Fruit fly (Drosophila melanogaster) whole organism, embryonic: ENCODE data around the gene CG43922.

Experiments
- ATbp ChIP-seq: fragments of 200-800 bp; sonication (Bioruptor generic); optimal IDR thresholded peaks from 2 replicates; lab custom pipeline; 2017; ENCODE audit warnings: missing biosample characterization, mild to moderate bottlenecking, missing genetic modification characterization, missing genetic modification reagents
- Atf-2 ChIP-seq: fragments of 200-800 bp; sonication (Bioruptor generic); optimal IDR thresholded peaks from 2 replicates; lab custom pipeline; 2016; ENCODE audit warnings: missing biosample characterization, missing genetic modification characterization
- CG10462 ChIP-seq: fragments of 200-800 bp; sonication (Bioruptor generic); optimal IDR thresholded peaks from 2 replicates; lab custom pipeline; 2016; ENCODE audit warnings: missing biosample characterization, missing genetic modification characterization
- CG11695 ChIP-seq: fragments of 200-800 bp; sonication (Bioruptor generic); IDR thresholded peaks from 3 replicates; pipeline ENCODE4 v1.3.6; 2022; ENCODE audit warnings: missing biosample characterization, missing genetic modification characterization
- CG12769 ChIP-seq: fragments of 200-800 bp; sonication (Bioruptor generic); optimal IDR thresholded peaks from 2 replicates; lab custom pipeline; 2019; ENCODE audit warnings: missing biosample characterization, mild to moderate bottlenecking, missing genetic modification characterization, moderate library complexity
- CG13894 ChIP-seq: fragments of 200-800 bp; sonication (Bioruptor generic); optimal IDR thresholded peaks from 3 replicates; lab custom pipeline; 2018; ENCODE audit warnings: missing biosample characterization, mild to moderate bottlenecking, missing genetic modification characterization, moderate library complexity
- CG15479 ChIP-seq: fragments of 200-800 bp; sonication (Bioruptor generic); optimal IDR thresholded peaks from 3 replicates; lab custom pipeline; 2019; ENCODE audit warnings: missing biosample characterization, mild to moderate bottlenecking, missing genetic modification characterization, moderate library complexity
- CG1602 ChIP-seq: fragments of 200-800 bp; sonication (Bioruptor generic); optimal IDR thresholded peaks from 3 replicates; lab custom pipeline; 2016; ENCODE audit warnings: missing biosample characterization, missing genetic modification characterization
- CG16779 ChIP-seq: fragments of 200-800 bp; sonication (Bioruptor generic); IDR thresholded peaks from 2 replicates; pipeline ENCODE4 v1.3.6; 2022; ENCODE audit warnings: missing biosample characterization, missing genetic modification characterization
- CG17359 ChIP-seq: fragments of 200-800 bp; sonication (Bioruptor generic); optimal IDR thresholded peaks from 3 replicates; lab custom pipeline; 2018; ENCODE audit warnings: missing biosample characterization, mild to moderate bottlenecking, missing genetic modification characterization, moderate library complexity
- CG2875 ChIP-seq: fragments of 200-800 bp; sonication (Bioruptor generic); optimal IDR thresholded peaks from 2 replicates; lab custom pipeline; 2017; ENCODE audit warnings: missing biosample characterization, mild to moderate bottlenecking, missing genetic modification characterization, missing genetic modification reagents
- CG30403 ChIP-seq: fragments of 200-800 bp; sonication (Bioruptor generic); optimal IDR thresholded peaks from 3 replicates; lab custom pipeline; 2016; ENCODE audit warnings: missing biosample characterization, missing genetic modification characterization
- CG30431 ChIP-seq: fragments of 200-800 bp; sonication (Bioruptor generic); optimal IDR thresholded peaks from 2 replicates; lab custom pipeline; 2017; ENCODE audit warnings: missing biosample characterization, missing genetic modification characterization
- CG3065 ChIP-seq: fragments of 200-800 bp; sonication (Bioruptor generic); optimal IDR thresholded peaks from 2 replicates; lab custom pipeline; 2016; ENCODE audit warnings: missing biosample characterization, missing genetic modification characterization
- CG31388 ChIP-seq: fragments of 200-800 bp; sonication (Bioruptor generic); optimal IDR thresholded peaks from 2 replicates; lab custom pipeline; 2016; ENCODE audit warnings: missing biosample characterization, missing genetic modification characterization
- CG42726 ChIP-seq: fragments of 200-800 bp; sonication (Bioruptor generic); IDR thresholded peaks from 2 replicates; pipeline ENCODE4 v1.3.6; 2022; ENCODE audit warnings: missing biosample characterization, missing genetic modification characterization; ENCODE audit not compliant: partially characterized antibody
- CG6175 ChIP-seq: fragments of 200-800 bp; sonication (Bioruptor generic); IDR thresholded peaks from 3 replicates; pipeline ENCODE4 v1.3.6; 2022; ENCODE audit warnings: missing biosample characterization, missing genetic modification characterization
- CG7745 ChIP-seq: fragments of 200-800 bp; sonication (Bioruptor generic); optimal IDR thresholded peaks from 2 replicates; lab custom pipeline; 2018; ENCODE audit warnings: missing biosample characterization, mild to moderate bottlenecking, missing genetic modification characterization, moderate library complexity
- CG7786 ChIP-seq: fragments of 200-800 bp; sonication (Bioruptor generic); optimal IDR thresholded peaks from 2 replicates; lab custom pipeline; 2016; ENCODE audit warnings: missing biosample characterization, missing genetic modification characterization
- CG7839 ChIP-seq: fragments of 200-800 bp; sonication (Bioruptor generic); optimal IDR thresholded peaks from 3 replicates; lab custom pipeline; 2018; ENCODE audit warnings: missing biosample characterization, mild to moderate bottlenecking, missing genetic modification characterization, moderate library complexity
- CG8388 ChIP-seq: fragments of 200-800 bp; sonication (Bioruptor generic); optimal IDR thresholded peaks from 2 replicates; lab custom pipeline; 2019; ENCODE audit warnings: missing biosample characterization, mild to moderate bottlenecking, missing genetic modification characterization, moderate library complexity
- CrebB ChIP-seq: fragments of 200-800 bp; sonication (Bioruptor generic); optimal IDR thresholded peaks from 3 replicates; lab custom pipeline; 2018; ENCODE audit warnings: missing biosample characterization, mild to moderate bottlenecking, missing genetic modification characterization
- D19A ChIP-seq: fragments of 200-800 bp; optimal IDR thresholded peaks from 3 replicates; lab custom pipeline; 2019; ENCODE audit warnings: missing biosample characterization, mild to moderate bottlenecking, missing genetic modification characterization, moderate library complexity
- Drgx ChIP-seq: fragments of 200-800 bp; sonication (Bioruptor generic); IDR thresholded peaks from 2 replicates; pipeline ENCODE4 v1.3.6; 2022; ENCODE audit warnings: missing biosample characterization, missing genetic modification characterization
- HLHmδ ChIP-seq: fragments of 200-800 bp; sonication (Bioruptor generic); optimal IDR thresholded peaks from 2 replicates; lab custom pipeline; 2018; ENCODE audit warnings: missing biosample characterization, mild to moderate bottlenecking, missing genetic modification characterization, moderate library complexity
- HmgD ChIP-seq: fragments of 200-800 bp; sonication (Bioruptor generic); optimal IDR thresholded peaks from 3 replicates; lab custom pipeline; 2016; ENCODE audit warnings: missing biosample characterization, missing genetic modification characterization
- Hmr ChIP-seq: fragments of 200-800 bp; sonication (Bioruptor generic); optimal IDR thresholded peaks from 3 replicates; lab custom pipeline; 2017; ENCODE audit warnings: mild to moderate bottlenecking, missing biosample characterization, missing genetic modification reagents, missing genetic modification characterization
- Max ChIP-seq: fragments of 200-800 bp; sonication (Bioruptor generic); optimal IDR thresholded peaks from 2 replicates; lab custom pipeline; 2016; ENCODE audit warnings: missing biosample characterization, mild to moderate bottlenecking, missing genetic modification characterization
- Mes4 ChIP-seq: fragments of 200-800 bp; sonication (Bioruptor generic); optimal IDR thresholded peaks from 2 replicates; lab custom pipeline; 2016; ENCODE audit warnings: missing biosample characterization, missing genetic modification characterization
- NC2β ChIP-seq: fragments of 200-800 bp; sonication (Bioruptor generic); optimal IDR thresholded peaks from 2 replicates; lab custom pipeline; 2016; ENCODE audit warnings: missing biosample characterization, missing genetic modification characterization
- Rfx ChIP-seq: fragments of 200-800 bp; sonication (Bioruptor generic); IDR thresholded peaks from 2 replicates; pipeline ENCODE4 v1.3.6; 2022; ENCODE audit warnings: missing biosample characterization, missing genetic modification characterization
- Scr ChIP-seq: fragments of 200-800 bp; sonication (Bioruptor generic); IDR thresholded peaks from 2 replicates; pipeline ENCODE4 v1.3.6; 2022; ENCODE audit warnings: missing biosample characterization, missing genetic modification characterization; ENCODE audit not compliant: partially characterized antibody
- Xrp1 ChIP-seq: fragments of 200-800 bp; sonication (Bioruptor generic); IDR thresholded peaks from 2 replicates; pipeline ENCODE4 v1.3.6; 2022; ENCODE audit warnings: missing biosample characterization, missing genetic modification characterization
- chn ChIP-seq: fragments of 200-800 bp; sonication (Bioruptor generic); optimal IDR thresholded peaks from 2 replicates; lab custom pipeline; 2016; ENCODE audit warnings: missing biosample characterization, missing genetic modification characterization
- corto ChIP-seq: fragments of 200-800 bp; sonication (Bioruptor generic); optimal IDR thresholded peaks from 2 replicates; lab custom pipeline; 2016; ENCODE audit warnings: missing biosample characterization, mild to moderate bottlenecking, missing genetic modification characterization, moderate library complexity
- dmrt11E ChIP-seq: fragments of 200-800 bp; sonication (Bioruptor generic); optimal IDR thresholded peaks from 3 replicates; lab custom pipeline; 2018; ENCODE audit warnings: missing biosample characterization, mild to moderate bottlenecking, missing genetic modification characterization, moderate library complexity
- fd3F ChIP-seq: fragments of 200-800 bp; sonication (Bioruptor generic); optimal IDR thresholded peaks from 2 replicates; lab custom pipeline; 2018; ENCODE audit warnings: missing biosample characterization, mild to moderate bottlenecking, missing genetic modification characterization, moderate library complexity
- kah ChIP-seq: fragments of 200-800 bp; sonication (Bioruptor generic); optimal IDR thresholded peaks from 2 replicates; lab custom pipeline; 2018; ENCODE audit warnings: missing biosample characterization, mild to moderate bottlenecking, missing genetic modification characterization
- ken ChIP-seq: fragments of 200-800 bp; sonication (Bioruptor generic); IDR thresholded peaks from 3 replicates; pipeline ENCODE4 v1.3.6; 2022; ENCODE audit warnings: missing biosample characterization, missing genetic modification characterization
- knrl ChIP-seq: fragments of 200-800 bp; sonication (Bioruptor generic); IDR thresholded peaks from 3 replicates; pipeline ENCODE4 v1.3.6; 2022; ENCODE audit warnings: missing biosample characterization, missing genetic modification characterization; ENCODE audit not compliant: partially characterized antibody
- mirr ChIP-seq: fragments of 200-800 bp; sonication (Bioruptor generic); optimal IDR thresholded peaks from 3 replicates; lab custom pipeline; 2018; ENCODE audit warnings: missing biosample characterization, mild to moderate bottlenecking, missing genetic modification characterization
- mld ChIP-seq: fragments of 200-800 bp; sonication (Bioruptor generic); IDR thresholded peaks from 3 replicates; pipeline ENCODE4 v1.3.6; 2022; ENCODE audit warnings: missing biosample characterization, missing genetic modification characterization; ENCODE audit not compliant: partially characterized antibody
- onecut ChIP-seq: fragments of 200-800 bp; sonication (Bioruptor generic); IDR thresholded peaks from 2 replicates; pipeline ENCODE4 v1.3.6; 2022; ENCODE audit warnings: missing biosample characterization, missing genetic modification characterization
- pum ChIP-seq: fragments of 200-800 bp; sonication (Bioruptor generic); optimal IDR thresholded peaks from 2 replicates; lab custom pipeline; 2016; ENCODE audit warnings: missing biosample characterization, missing genetic modification characterization
- row ChIP-seq: fragments of 200-800 bp; sonication (Bioruptor generic); IDR thresholded peaks from 3 replicates; pipeline ENCODE4 v1.3.6; 2022; ENCODE audit warnings: missing biosample characterization, missing genetic modification characterization
- sens ChIP-seq: fragments of 200-800 bp; sonication (Bioruptor generic); peaks from one replicate; lab custom pipeline; 2016; ENCODE audit warnings: missing biosample characterization, missing genetic modification characterization
- sisA ChIP-seq: fragments of 200-800 bp; sonication (Bioruptor generic); IDR thresholded peaks from 2 replicates; pipeline ENCODE4 v1.3.6; 2022; ENCODE audit warnings: missing biosample characterization, missing genetic modification characterization
- sr ChIP-seq: fragments of 200-800 bp; sonication (Bioruptor generic); IDR thresholded peaks from 3 replicates; pipeline ENCODE4 v1.3.6; 2022; ENCODE audit warnings: missing biosample characterization, missing genetic modification characterization
- stwl ChIP-seq: fragments of 200-800 bp; sonication (Bioruptor generic); optimal IDR thresholded peaks from 3 replicates; lab custom pipeline; 2018; ENCODE audit warnings: missing biosample characterization, mild to moderate bottlenecking, missing genetic modification characterization, moderate library complexity
- trh ChIP-seq: fragments of 200-800 bp; sonication (Bioruptor generic); optimal IDR thresholded peaks from 2 replicates; lab custom pipeline; 2016; ENCODE audit warnings: missing biosample characterization, missing genetic modification characterization
- wek ChIP-seq: fragments of 200-800 bp; sonication (Bioruptor generic); optimal IDR thresholded peaks from 3 replicates; lab custom pipeline; 2018; ENCODE audit warnings: missing biosample characterization, mild to moderate bottlenecking, missing genetic modification characterization, moderate library complexity
- zen ChIP-seq: fragments of 200-800 bp; sonication (Bioruptor generic); optimal IDR thresholded peaks from 3 replicates; lab custom pipeline; 2018; ENCODE audit warnings: missing biosample characterization, mild to moderate bottlenecking, missing genetic modification characterization, moderate library complexity

Gene CG43922

DNA sequence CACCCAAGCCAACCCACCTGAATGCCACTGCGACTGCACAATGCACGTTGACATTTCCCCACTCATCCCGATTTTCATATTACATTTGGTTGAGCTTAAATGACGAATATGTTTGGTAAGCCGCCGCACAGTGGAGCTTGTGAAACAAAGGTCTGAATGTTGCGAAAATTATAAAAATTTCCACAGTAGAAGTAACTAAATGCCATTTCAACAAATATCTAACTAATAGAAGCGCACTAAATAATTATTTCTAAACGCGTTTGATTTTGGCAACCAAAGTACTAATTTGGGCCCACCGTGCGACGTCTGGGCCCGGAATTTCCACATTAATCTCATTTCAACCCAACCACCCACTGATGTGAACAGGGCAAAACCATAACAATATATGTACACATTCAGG is 1.7 kb downstream of the CG43922 start (continued):
- TF ChIP-seq kah (GFP tag; lab: Kevin White, UChicago) (no peak), CG30403 (GFP tag; lab: Kevin White, UChicago) (peak; percentile 34), CG42726 (GFP tag; lab: Robert Waterston, UW) (no peak), mirr (no peak), CG15479 (GFP tag; lab: Kevin White, UChicago) (no peak), ATbp (GFP tag; lab: Kevin White, UChicago) (peak; percentile 32), row (GFP tag; lab: Robert Waterston, UW) (peak; percentile 43; the same call in 1 of the 3 replicates), sens (GFP tag; lab: Kevin White, UChicago) (peak; percentile 79), CG31388 (GFP tag; lab: Kevin White, UChicago) (no peak), CG7839 (tag; lab: Kevin White, UChicago) (peak; percentile 38), Scr (no peak), zen (tag; lab: Kevin White, UChicago) (no peak), chn (GFP tag; lab: Kevin White, UChicago) (no peak), D19A (tag; lab: Kevin White, UChicago) (no peak), pum (GFP tag; lab: Kevin White, UChicago) (no peak), Drgx (GFP tag; lab: Robert Waterston, UW) (no peak), knrl (GFP tag; lab: Robert Waterston, UW) (no peak), trh (GFP tag; lab: Kevin White, UChicago) (no peak), NC2β (no peak), CG7786 (no peak), Atf-2 (GFP tag; lab: Kevin White, UChicago) (no peak), sisA (GFP tag; lab: Robert Waterston, UW) (no peak), CG12769 (tag; lab: Kevin White, UChicago) (no peak), CG30431 (no peak), CrebB (tag; lab: Kevin White, UChicago) (no peak), corto (no peak), CG13894 (tag; lab: Kevin White, UChicago) (no peak), HLHmδ (GFP tag; lab: Kevin White, UChicago) (no peak), ken (no peak), Hmr (GFP tag; lab: Kevin White, UChicago) (no peak), CG17359 (tag; lab: Kevin White, UChicago) (peak; percentile 16), onecut (GFP tag; lab: Robert Waterston, UW) (no peak), CG8388 (GFP tag; lab: Kevin White, UChicago) (peak; percentile 23), CG10462 (no peak), CG6175 (GFP tag; lab: Robert Waterston, UW) (no peak), CG2875 (GFP tag; lab: Kevin White, UChicago) (no peak), CG1602 (GFP tag; lab: Kevin White, UChicago) (no peak), Xrp1 (GFP tag; lab: Robert Waterston, UW) (peak; percentile 39; the same call in 1 of the 2 replicates), HmgD (GFP tag; lab: Kevin White, UChicago) (no peak), Mes4 (GFP tag; lab: Kevin White, UChicago) (no peak), CG7745 (tag; lab: Kevin White, UChicago) (no peak), Rfx (GFP tag; lab: Robert Waterston, UW) (no peak), Max (no peak), CG16779 (no peak), stwl (tag; lab: Kevin White, UChicago) (no peak), sr (GFP tag; lab: Robert Waterston, UW) (no peak), fd3F (GFP tag; lab: Kevin White, UChicago) (no peak), mld (GFP tag; lab: Robert Waterston, UW) (no peak), CG3065 (no peak), dmrt11E (peak; percentile 6), CG11695 (GFP tag; lab: Robert Waterston, UW) (0 out of 3 replicates have a peak, but pooled peaks have one; percentile 18), wek (GFP tag; lab: Kevin White, UChicago) (no peak)
